Fruit fly (Drosophila melanogaster) whole organism, embryonic: ENCODE data around the gene CG43658.
A peak's percentile ranks its signal among the peaks of the same experiment; 100 is the strongest.

Source experiments
- Asciz ChIP-seq: fragments of 200-800 bp; sonication (Bioruptor generic); optimal IDR thresholded peaks from 2 replicates; lab custom pipeline; 2017; ENCODE audit warnings: missing biosample characterization, mild to moderate bottlenecking, missing genetic modification characterization, missing genetic modification reagents
- CG11723 ChIP-seq: fragments of 200-800 bp; sonication (Bioruptor generic); optimal IDR thresholded peaks from 2 replicates; lab custom pipeline; 2017; ENCODE audit warnings: missing biosample characterization, mild to moderate bottlenecking, missing genetic modification characterization
- CG13424 ChIP-seq: fragments of 200-800 bp; sonication (Bioruptor generic); optimal IDR thresholded peaks from 2 replicates; lab custom pipeline; 2019; ENCODE audit warnings: missing biosample characterization, mild to moderate bottlenecking, missing genetic modification characterization, moderate library complexity
- CG13775 ChIP-seq: fragments of 200-800 bp; sonication (Bioruptor generic); optimal IDR thresholded peaks from 3 replicates; lab custom pipeline; 2017; ENCODE audit warnings: missing biosample characterization, mild to moderate bottlenecking, missing genetic modification characterization
- CG14710 ChIP-seq: fragments of 200-800 bp; sonication (Bioruptor generic); optimal IDR thresholded peaks from 3 replicates; lab custom pipeline; 2019; ENCODE audit warnings: missing biosample characterization, mild to moderate bottlenecking, missing genetic modification characterization, moderate library complexity
- CG15269 ChIP-seq: fragments of 200-800 bp; sonication (Bioruptor generic); optimal IDR thresholded peaks from 2 replicates; lab custom pipeline; 2018; ENCODE audit warnings: missing biosample characterization, mild to moderate bottlenecking, missing genetic modification characterization, moderate library complexity
- CG1529 ChIP-seq: fragments of 200-800 bp; sonication (Bioruptor generic); optimal IDR thresholded peaks from 3 replicates; lab custom pipeline; 2018; ENCODE audit warnings: missing biosample characterization, missing genetic modification characterization
- CG1603 ChIP-seq: fragments of 200-800 bp; sonication (Bioruptor generic); optimal IDR thresholded peaks from 2 replicates; lab custom pipeline; 2019; ENCODE audit warnings: missing biosample characterization, mild to moderate bottlenecking, missing genetic modification characterization, moderate library complexity
- CG17328 ChIP-seq: fragments of 200-800 bp; sonication (Bioruptor generic); IDR thresholded peaks from 2 replicates; pipeline ENCODE4 v1.3.6; 2022; ENCODE audit warnings: missing biosample characterization, missing genetic modification characterization
- CG17829 ChIP-seq: fragments of 200-800 bp; optimal IDR thresholded peaks from 2 replicates; lab custom pipeline; 2019; ENCODE audit warnings: missing biosample characterization, mild to moderate bottlenecking, missing genetic modification characterization, moderate library complexity
- CG18262 ChIP-seq: fragments of 200-800 bp; optimal IDR thresholded peaks from 3 replicates; lab custom pipeline; 2019; ENCODE audit warnings: missing biosample characterization, mild to moderate bottlenecking, missing genetic modification characterization, moderate library complexity
- CG30403 ChIP-seq: fragments of 200-800 bp; sonication (Bioruptor generic); optimal IDR thresholded peaks from 3 replicates; lab custom pipeline; 2016; ENCODE audit warnings: missing biosample characterization, missing genetic modification characterization
- CG3065 ChIP-seq: fragments of 200-800 bp; sonication (Bioruptor generic); optimal IDR thresholded peaks from 2 replicates; lab custom pipeline; 2016; ENCODE audit warnings: missing biosample characterization, missing genetic modification characterization
- CG31441 ChIP-seq: fragments of 200-800 bp; sonication (Bioruptor generic); IDR thresholded peaks from 2 replicates; pipeline ENCODE4 v1.3.6; 2022; ENCODE audit warnings: missing biosample characterization, missing genetic modification characterization
- CG6654 ChIP-seq: fragments of 200-800 bp; sonication (Bioruptor generic); optimal IDR thresholded peaks from 2 replicates; lab custom pipeline; 2017; ENCODE audit warnings: missing biosample characterization, mild to moderate bottlenecking, missing genetic modification characterization
- CG6683 ChIP-seq: fragments of 200-800 bp; sonication (Bioruptor generic); optimal IDR thresholded peaks from 2 replicates; lab custom pipeline; 2017; ENCODE audit warnings: missing biosample characterization, mild to moderate bottlenecking, missing genetic modification characterization, missing genetic modification reagents
- CG7839 ChIP-seq: fragments of 200-800 bp; sonication (Bioruptor generic); optimal IDR thresholded peaks from 3 replicates; lab custom pipeline; 2018; ENCODE audit warnings: missing biosample characterization, mild to moderate bottlenecking, missing genetic modification characterization, moderate library complexity
- CG7928 ChIP-seq: fragments of 200-800 bp; sonication (Bioruptor generic); optimal IDR thresholded peaks from 2 replicates; lab custom pipeline; 2017; ENCODE audit warnings: missing biosample characterization, mild to moderate bottlenecking, missing genetic modification characterization
- CG8290 ChIP-seq, 3 experiments: fragments of 200-800 bp; sonication (Bioruptor generic); optimal IDR thresholded peaks; 2 replicates each; lab custom pipeline; 2016 to 2019; ENCODE audit warnings: missing biosample characterization in 3 of 3, missing genetic modification characterization in 3 of 3, mild to moderate bottlenecking in 2 of 3, moderate library complexity in 1 of 3
- CoRest ChIP-seq: fragments of 200-800 bp; sonication (Bioruptor generic); optimal IDR thresholded peaks from 3 replicates; lab custom pipeline; 2018; ENCODE audit warnings: missing biosample characterization, mild to moderate bottlenecking, missing genetic modification characterization, moderate library complexity
- D19B ChIP-seq: fragments of 200-800 bp; sonication (Bioruptor generic); optimal IDR thresholded peaks from 2 replicates; lab custom pipeline; 2017; ENCODE audit warnings: missing biosample characterization, mild to moderate bottlenecking, missing genetic modification characterization
- Eip74EF ChIP-seq, 2 experiments: fragments of 200-800 bp in 1 of 2; fragments of >200 bp in 1 of 2; sonication (Bioruptor generic) in 1 of 2; optimal IDR thresholded peaks; 2 replicates each; lab custom pipeline; 2017 to 2019; ENCODE audit warnings: missing biosample characterization in 2 of 2, missing genetic modification characterization in 2 of 2, mild to moderate bottlenecking in 1 of 2, moderate library complexity in 1 of 2
- Elba2 ChIP-seq: fragments of 200-800 bp; sonication (Bioruptor generic); optimal IDR thresholded peaks from 3 replicates; lab custom pipeline; 2016; ENCODE audit warnings: missing biosample characterization, missing genetic modification characterization
- HLH3B ChIP-seq: fragments of 200-800 bp; sonication (Bioruptor generic); IDR thresholded peaks from 2 replicates; pipeline ENCODE4 v1.3.6; 2022; ENCODE audit warnings: missing biosample characterization, missing genetic modification characterization
- Jarid2 ChIP-seq: fragments of 200-800 bp; sonication (Bioruptor generic); optimal IDR thresholded peaks from 3 replicates; lab custom pipeline; 2017; ENCODE audit warnings: mild to moderate bottlenecking, missing biosample characterization, missing genetic modification reagents, missing genetic modification characterization
- MESR4 ChIP-seq: fragments of 200-800 bp; sonication (Bioruptor generic); optimal IDR thresholded peaks from 2 replicates; lab custom pipeline; 2018; ENCODE audit warnings: missing biosample characterization, mild to moderate bottlenecking, missing genetic modification characterization, moderate library complexity
- Oli ChIP-seq: fragments of 200-800 bp; sonication (Bioruptor generic); optimal IDR thresholded peaks from 2 replicates; lab custom pipeline; 2018; ENCODE audit warnings: missing biosample characterization, mild to moderate bottlenecking, missing genetic modification characterization, moderate library complexity
- Six4 ChIP-seq: fragments of 200-800 bp; sonication (Bioruptor generic); optimal IDR thresholded peaks from 2 replicates; lab custom pipeline; 2016; ENCODE audit warnings: missing biosample characterization, missing genetic modification characterization
- Sox102F ChIP-seq: fragments of 200-800 bp; sonication (Bioruptor generic); optimal IDR thresholded peaks from 2 replicates; lab custom pipeline; 2018; ENCODE audit warnings: missing biosample characterization, mild to moderate bottlenecking, missing genetic modification characterization, moderate library complexity
- Ssrp ChIP-seq: fragments of 200-800 bp; sonication (Bioruptor generic); optimal IDR thresholded peaks from 2 replicates; lab custom pipeline; 2018; ENCODE audit warnings: missing biosample characterization, mild to moderate bottlenecking, missing genetic modification characterization, moderate library complexity
- TFAM ChIP-seq: fragments of 200-800 bp; sonication (Bioruptor generic); optimal IDR thresholded peaks from 2 replicates; lab custom pipeline; 2017; ENCODE audit warnings: missing biosample characterization, missing genetic modification characterization, inconsistent platforms
- Xrp1 ChIP-seq: fragments of 200-800 bp; sonication (Bioruptor generic); IDR thresholded peaks from 2 replicates; pipeline ENCODE4 v1.3.6; 2022; ENCODE audit warnings: missing biosample characterization, missing genetic modification characterization
- cas ChIP-seq: fragments of 200-800 bp; sonication (Bioruptor generic); IDR thresholded peaks from 2 replicates; pipeline ENCODE4 v1.3.6; 2022; ENCODE audit warnings: missing biosample characterization, missing genetic modification characterization
- dati ChIP-seq: fragments of 200-800 bp; sonication (Bioruptor generic); IDR thresholded peaks from 2 replicates; pipeline ENCODE4 v1.3.6; 2022; ENCODE audit warnings: missing biosample characterization, missing genetic modification characterization
- dmrt11E ChIP-seq: fragments of 200-800 bp; sonication (Bioruptor generic); optimal IDR thresholded peaks from 3 replicates; lab custom pipeline; 2018; ENCODE audit warnings: missing biosample characterization, mild to moderate bottlenecking, missing genetic modification characterization, moderate library complexity
- dmrt99B ChIP-seq: fragments of 200-800 bp; sonication (Bioruptor generic); optimal IDR thresholded peaks from 2 replicates; lab custom pipeline; 2018; ENCODE audit warnings: missing biosample characterization, mild to moderate bottlenecking, missing genetic modification characterization, moderate library complexity
- dpn ChIP-seq, 2 experiments: fragments of 200-800 bp; sonication (Bioruptor generic); optimal IDR thresholded peaks; 3 replicates each; lab custom pipeline; 2016; ENCODE audit warnings: missing biosample characterization in 2 of 2, missing genetic modification characterization in 2 of 2
- esg ChIP-seq: fragments of 200-800 bp; sonication (Bioruptor generic); conservative IDR thresholded peaks from 2 replicates; pipeline ENCODE4 v1.3.6; 2022; ENCODE audit warnings: missing biosample characterization, missing genetic modification characterization
- fd96Cb ChIP-seq: fragments of 200-800 bp; sonication (Bioruptor generic); optimal IDR thresholded peaks from 2 replicates; lab custom pipeline; 2018; ENCODE audit warnings: missing biosample characterization, mild to moderate bottlenecking, missing genetic modification characterization, moderate library complexity
- gem ChIP-seq: fragments of 200-800 bp; sonication (Bioruptor generic); optimal IDR thresholded peaks from 2 replicates; lab custom pipeline; 2019; ENCODE audit warnings: missing biosample characterization, mild to moderate bottlenecking, missing genetic modification characterization, moderate library complexity
- gro ChIP-seq: fragments of 200-800 bp; sonication (Bioruptor generic); optimal IDR thresholded peaks from 2 replicates; lab custom pipeline; 2016; ENCODE audit warnings: missing biosample characterization, missing genetic modification characterization
- lola ChIP-seq, 3 experiments: fragments of >200 bp in 2 of 3; fragments of 200-800 bp in 1 of 3; sonication (Bioruptor generic) in 1 of 3; optimal IDR thresholded peaks; 2 replicates each; lab custom pipeline; 2017 to 2019; ENCODE audit warnings: missing biosample characterization in 3 of 3, missing genetic modification characterization in 3 of 3, mild to moderate bottlenecking in 1 of 3, moderate library complexity in 1 of 3
- nmo ChIP-seq: fragments of 200-800 bp; sonication (Bioruptor generic); optimal IDR thresholded peaks from 2 replicates; lab custom pipeline; 2018; ENCODE audit warnings: missing biosample characterization, mild to moderate bottlenecking, missing genetic modification characterization, moderate library complexity
- org-1 ChIP-seq: fragments of 200-800 bp; sonication (Bioruptor generic); optimal IDR thresholded peaks from 2 replicates; lab custom pipeline; 2017; ENCODE audit warnings: missing biosample characterization, missing genetic modification characterization
- otp ChIP-seq: fragments of 200-800 bp; sonication (Bioruptor generic); IDR thresholded peaks from 3 replicates; pipeline ENCODE4, ENCODE4 v1.3.6; 2022; ENCODE audit warnings: missing biosample characterization, missing genetic modification characterization
- phol ChIP-seq: fragments of 200-800 bp; sonication (Bioruptor generic); optimal IDR thresholded peaks from 3 replicates; lab custom pipeline; 2018; ENCODE audit warnings: missing biosample characterization, mild to moderate bottlenecking, missing genetic modification characterization, moderate library complexity
- row ChIP-seq: fragments of 200-800 bp; sonication (Bioruptor generic); IDR thresholded peaks from 3 replicates; pipeline ENCODE4 v1.3.6; 2022; ENCODE audit warnings: missing biosample characterization, missing genetic modification characterization
- tna ChIP-seq: fragments of 200-800 bp; sonication (Bioruptor generic); IDR thresholded peaks from 2 replicates; pipeline ENCODE4 v1.3.6; 2022; ENCODE audit warnings: missing biosample characterization, missing genetic modification characterization; ENCODE audit not compliant: partially characterized antibody

CG43658 gene

DNA sequence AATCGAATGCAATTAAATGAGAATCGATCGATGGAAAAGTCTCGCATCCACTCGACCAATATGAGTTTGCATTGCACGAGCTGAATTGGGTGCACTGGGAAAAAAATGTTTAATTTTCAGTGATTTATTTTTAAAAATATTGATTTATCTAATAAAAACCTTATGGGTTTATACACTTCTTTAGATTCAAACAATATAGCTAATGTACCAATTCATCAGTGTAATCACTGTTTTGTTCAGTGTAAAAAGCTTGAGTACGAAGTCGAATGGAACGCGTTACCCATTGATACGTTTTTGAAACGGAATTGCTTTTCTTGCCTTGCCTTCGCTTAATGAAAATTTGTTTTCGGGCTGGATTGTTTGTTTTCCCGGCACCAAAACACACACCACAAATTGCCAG, 47.2 kb downstream of the CG43658 start (continued):
- peak; percentile 48 for TF ChIP-seq Oli (tag; lab: Kevin White, UChicago)
- TF ChIP-seq esg (GFP tag; lab: Robert Waterston, UW), result peak; percentile 28; the same call in 1 of the 2 replicates
- peak; percentile 55 for TF ChIP-seq CG17328 (GFP tag; lab: Robert Waterston, UW)
- no peak for TF ChIP-seq CG3065
- TF ChIP-seq tna (GFP tag; lab: Robert Waterston, UW), result no peak
- TF ChIP-seq CG7839 (tag; lab: Kevin White, UChicago), result peak; percentile 40
- peak; percentile 37; the same call in 1 of the 2 replicates for TF ChIP-seq CG31441 (GFP tag; lab: Robert Waterston, UW)
- TF ChIP-seq D19B (GFP tag; lab: Kevin White, UChicago), result no peak
- no peak for TF ChIP-seq CG8290 (GFP tag; optimal IDR thresholded peaks at IDR 0.05; lab: Kevin White, UChicago)
- TF ChIP-seq CG8290 (tag; optimal IDR thresholded peaks at IDR 0.05; lab: Kevin White, UChicago), result no peak
- peak; percentile 60 for TF ChIP-seq dmrt99B (tag; lab: Kevin White, UChicago)
- TF ChIP-seq Eip74EF (GFP tag; optimal IDR thresholded peaks at IDR 0.05; lab: Kevin White, UChicago), result peak in 1 of 2 experiments; percentile 26
- TF ChIP-seq CoRest (tag; lab: Kevin White, UChicago), result peak; percentile 30
- TF ChIP-seq CG6654 (GFP tag; lab: Kevin White, UChicago), result no peak
- TF ChIP-seq Elba2, result no peak
- TF ChIP-seq CG1603, result peak; percentile 51
- TF ChIP-seq CG6683 (GFP tag; lab: Kevin White, UChicago), result no peak
- peak in 1 of 3 experiments; percentile 26 for TF ChIP-seq lola (GFP tag; optimal IDR thresholded peaks at IDR 0.05; lab: Kevin White, UChicago)
- TF ChIP-seq Six4 (GFP tag; lab: Kevin White, UChicago), result peak; percentile 18
- TF ChIP-seq dpn (GFP tag; optimal IDR thresholded peaks at IDR 0.05; lab: Kevin White, UChicago), result peak in 1 of 2 experiments; percentile 25
- peak; percentile 5 for TF ChIP-seq CG1529 (GFP tag; lab: Kevin White, UChicago)
- TF ChIP-seq CG13424 (tag; lab: Kevin White, UChicago), result peak; percentile 5
- TF ChIP-seq phol, result peak; percentile 47
- TF ChIP-seq Xrp1 (GFP tag; lab: Robert Waterston, UW), result peak; percentile 50; the same call in 1 of the 2 replicates
- no peak for TF ChIP-seq org-1 (GFP tag; lab: Kevin White, UChicago)
- peak; percentile 38 for TF ChIP-seq CG30403 (GFP tag; lab: Kevin White, UChicago)
- 0 out of 3 replicates have a peak, but pooled peaks have one; percentile 18 for TF ChIP-seq otp (GFP tag; lab: Robert Waterston, UW)
- no peak for TF ChIP-seq cas
- TF ChIP-seq CG14710, result peak; percentile 22
- TF ChIP-seq Asciz (GFP tag; lab: Kevin White, UChicago), result peak; percentile 23
- peak; percentile 17 for TF ChIP-seq CG15269 (tag; lab: Kevin White, UChicago)
- peak; percentile 32 for TF ChIP-seq Ssrp
- TF ChIP-seq fd96Cb (tag; lab: Kevin White, UChicago), result peak; percentile 26
- 0 out of 2 replicates have a peak, but pooled peaks have one; percentile 14 for TF ChIP-seq HLH3B
- TF ChIP-seq CG17829 (tag; lab: Kevin White, UChicago), result no peak
- TF ChIP-seq MESR4 (GFP tag; lab: Kevin White, UChicago), result no peak
- TF ChIP-seq nmo (GFP tag; lab: Kevin White, UChicago), result peak; percentile 18
- TF ChIP-seq CG18262 (tag; lab: Kevin White, UChicago), result peak; percentile 36
- peak; percentile 73 for TF ChIP-seq Sox102F (GFP tag; lab: Kevin White, UChicago)
- TF ChIP-seq gro (GFP tag; lab: Kevin White, UChicago), result no peak
- TF ChIP-seq TFAM (GFP tag; lab: Kevin White, UChicago), result no peak
- TF ChIP-seq gem (tag; lab: Kevin White, UChicago), result peak; percentile 66
- peak; percentile 37; the same call in 1 of the 3 replicates for TF ChIP-seq row (GFP tag; lab: Robert Waterston, UW)
- TF ChIP-seq CG7928 (GFP tag; lab: Kevin White, UChicago), result no peak
- TF ChIP-seq dmrt11E (tag; lab: Kevin White, UChicago), result peak; percentile 50
- no peak for TF ChIP-seq CG13775 (GFP tag; lab: Kevin White, UChicago)
- TF ChIP-seq CG11723, result no peak
- no peak for TF ChIP-seq dati (GFP tag; lab: Robert Waterston, UW)
- no peak for TF ChIP-seq Jarid2 (GFP tag; lab: Kevin White, UChicago)
